Worm (Caenorhabditis elegans): ENCODE results near the gene mpz-5.

DNA sequence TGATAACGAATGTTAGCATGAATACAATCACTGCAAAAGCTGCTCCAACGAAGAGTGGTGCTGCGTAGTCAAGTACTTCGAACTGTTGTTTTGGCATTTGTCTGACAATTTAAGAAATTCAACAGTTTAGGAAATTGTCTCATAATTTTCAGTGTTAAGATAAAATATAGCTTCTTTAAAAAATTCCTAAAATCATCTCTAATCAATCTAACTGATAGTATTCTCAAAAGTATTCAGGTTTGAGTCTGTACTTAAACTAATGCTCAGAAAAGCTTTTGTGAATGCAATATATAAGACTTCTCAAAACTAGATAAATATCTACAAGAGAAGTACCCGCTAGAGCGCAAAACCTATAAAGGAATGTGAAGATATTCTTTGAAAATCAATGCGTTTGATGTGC, 21.2 kb upstream of the mpz-5 start, which contains the start of gene R10H10.4:
- TF ChIP-seq lin-13 (GFP tag; optimal IDR thresholded peaks at IDR 0.05) (no peak), jun-1 (tag; optimal IDR thresholded peaks at IDR 0.05) (no peak)
